Fruit fly (Drosophila melanogaster) whole organism, embryonic: ENCODE measurements around the gene Mal-B1.

Source experiments
- ATbp ChIP-seq: fragments of 200-800 bp; sonication (Bioruptor generic); optimal IDR thresholded peaks from 2 replicates; lab custom pipeline; 2017; ENCODE audit warnings: missing biosample characterization, mild to moderate bottlenecking, missing genetic modification characterization, missing genetic modification reagents
- Atf-2 ChIP-seq: fragments of 200-800 bp; sonication (Bioruptor generic); optimal IDR thresholded peaks from 2 replicates; lab custom pipeline; 2016; ENCODE audit warnings: missing biosample characterization, missing genetic modification characterization
- Bdp1 ChIP-seq: fragments of 200-800 bp; sonication (Bioruptor generic); optimal IDR thresholded peaks from 3 replicates; lab custom pipeline; 2016; ENCODE audit warnings: missing biosample characterization, missing genetic modification characterization
- CG10274 ChIP-seq: fragments of 200-800 bp; sonication (Bioruptor generic); optimal IDR thresholded peaks from 3 replicates; lab custom pipeline; 2017; ENCODE audit warnings: missing biosample characterization, mild to moderate bottlenecking, missing genetic modification characterization
- CG10462 ChIP-seq: fragments of 200-800 bp; sonication (Bioruptor generic); optimal IDR thresholded peaks from 2 replicates; lab custom pipeline; 2016; ENCODE audit warnings: missing biosample characterization, missing genetic modification characterization
- CG10565 ChIP-seq: fragments of 200-800 bp; sonication (Bioruptor generic); optimal IDR thresholded peaks from 3 replicates; lab custom pipeline; 2016; ENCODE audit warnings: missing biosample characterization, mild to moderate bottlenecking, missing genetic modification characterization
- CG10959 ChIP-seq: fragments of 200-800 bp; sonication (Bioruptor generic); IDR thresholded peaks from 2 replicates; pipeline ENCODE4 v1.3.6; 2022; ENCODE audit warnings: missing biosample characterization, missing genetic modification characterization
- CG14050 ChIP-seq: fragments of 200-800 bp; sonication (Bioruptor generic); IDR thresholded peaks from 3 replicates; pipeline ENCODE4 v1.3.6; 2022; ENCODE audit warnings: missing biosample characterization, missing genetic modification characterization
- CG16815 ChIP-seq: fragments of 200-800 bp; sonication (Bioruptor generic); optimal IDR thresholded peaks from 3 replicates; lab custom pipeline; 2017; ENCODE audit warnings: missing biosample characterization, mild to moderate bottlenecking, missing genetic modification characterization
- CG17912 ChIP-seq: fragments of 200-800 bp; sonication (Bioruptor generic); optimal IDR thresholded peaks from 2 replicates; lab custom pipeline; 2018; ENCODE audit warnings: missing biosample characterization, mild to moderate bottlenecking, missing genetic modification characterization
- CG2678 ChIP-seq: fragments of 200-800 bp; sonication (Bioruptor generic); optimal IDR thresholded peaks from 3 replicates; lab custom pipeline; 2019; ENCODE audit warnings: missing biosample characterization, mild to moderate bottlenecking, missing genetic modification characterization, moderate library complexity
- CG32532 ChIP-seq: fragments of 200-800 bp; sonication (Bioruptor generic); IDR thresholded peaks from 2 replicates; pipeline ENCODE4 v1.3.6; 2022; ENCODE audit warnings: missing biosample characterization, missing genetic modification characterization
- CG32772 ChIP-seq: fragments of 200-800 bp; sonication (Bioruptor generic); IDR thresholded peaks from 2 replicates; pipeline ENCODE4 v1.3.6; 2022; ENCODE audit warnings: missing biosample characterization, missing genetic modification characterization
- CG5245 ChIP-seq: fragments of 200-800 bp; sonication (Bioruptor generic); optimal IDR thresholded peaks from 3 replicates; lab custom pipeline; 2016; ENCODE audit warnings: missing biosample characterization, missing genetic modification characterization
- CG7556 ChIP-seq: fragments of 200-800 bp; sonication (Bioruptor generic); optimal IDR thresholded peaks from 2 replicates; lab custom pipeline; 2017; ENCODE audit warnings: missing biosample characterization, mild to moderate bottlenecking, missing genetic modification characterization
- CG7839 ChIP-seq: fragments of 200-800 bp; sonication (Bioruptor generic); optimal IDR thresholded peaks from 3 replicates; lab custom pipeline; 2018; ENCODE audit warnings: missing biosample characterization, mild to moderate bottlenecking, missing genetic modification characterization, moderate library complexity
- CG8359 ChIP-seq: fragments of 200-800 bp; sonication (Bioruptor generic); optimal IDR thresholded peaks from 2 replicates; lab custom pipeline; 2017; ENCODE audit warnings: missing biosample characterization, mild to moderate bottlenecking, missing genetic modification characterization, borderline replicate concordance
- CG9215 ChIP-seq: fragments of 200-800 bp; sonication (Bioruptor generic); IDR thresholded peaks from 2 replicates; pipeline ENCODE4 v1.3.6; 2022; ENCODE audit warnings: missing biosample characterization, missing genetic modification characterization
- CG9727 ChIP-seq: fragments of 200-800 bp; sonication (Bioruptor generic); optimal IDR thresholded peaks from 3 replicates; lab custom pipeline; 2017; ENCODE audit warnings: missing biosample characterization, mild to moderate bottlenecking, missing genetic modification characterization
- CG9817 ChIP-seq: fragments of 200-800 bp; sonication (Bioruptor generic); optimal IDR thresholded peaks from 2 replicates; lab custom pipeline; 2018; ENCODE audit warnings: missing biosample characterization, mild to moderate bottlenecking, missing genetic modification characterization, moderate library complexity
- Fer2 ChIP-seq: fragments of 200-800 bp; sonication (Bioruptor generic); optimal IDR thresholded peaks from 2 replicates; lab custom pipeline; 2018; ENCODE audit warnings: missing biosample characterization, mild to moderate bottlenecking, missing genetic modification characterization, moderate library complexity
- H15 ChIP-seq: fragments of 200-800 bp; sonication (Bioruptor generic); IDR thresholded peaks from 3 replicates; pipeline ENCODE4 v1.3.6; 2022; ENCODE audit warnings: missing biosample characterization, missing genetic modification characterization
- Hmx ChIP-seq: fragments of 200-800 bp; sonication (Bioruptor generic); optimal IDR thresholded peaks from 2 replicates; lab custom pipeline; 2016; ENCODE audit warnings: missing biosample characterization, missing genetic modification characterization
- Meics ChIP-seq: fragments of 200-800 bp; sonication (Bioruptor generic); optimal IDR thresholded peaks from 2 replicates; lab custom pipeline; 2017; ENCODE audit warnings: missing biosample characterization, mild to moderate bottlenecking, missing genetic modification characterization
- Poxn ChIP-seq: fragments of 200-800 bp; sonication (Bioruptor generic); IDR thresholded peaks from 2 replicates; pipeline ENCODE4 v1.3.6; 2022; ENCODE audit warnings: missing biosample characterization, missing genetic modification characterization
- Ravus ChIP-seq: fragments of 200-800 bp; sonication (Bioruptor generic); IDR thresholded peaks from 2 replicates; pipeline ENCODE4 v1.3.6; 2022; ENCODE audit warnings: missing biosample characterization, missing genetic modification characterization
- amos ChIP-seq: fragments of 200-800 bp; sonication (Bioruptor generic); IDR thresholded peaks from 2 replicates; pipeline ENCODE4 v1.3.6; 2022; ENCODE audit warnings: missing biosample characterization, missing genetic modification characterization; ENCODE audit not compliant: partially characterized antibody
- crp ChIP-seq, 2 experiments: fragments of 200-800 bp; sonication (Bioruptor generic); optimal IDR thresholded peaks; 2 replicates in 1 of 2; 3 replicates in 1 of 2; lab custom pipeline; 2017; ENCODE audit warnings: missing biosample characterization in 2 of 2, missing genetic modification characterization in 2 of 2, mild to moderate bottlenecking in 1 of 2, moderate library complexity in 1 of 2
- disco-r ChIP-seq: fragments of 200-800 bp; sonication (Bioruptor generic); optimal IDR thresholded peaks from 2 replicates; lab custom pipeline; 2016; ENCODE audit warnings: missing biosample characterization, missing genetic modification characterization
- dmrt99B ChIP-seq: fragments of 200-800 bp; sonication (Bioruptor generic); optimal IDR thresholded peaks from 2 replicates; lab custom pipeline; 2018; ENCODE audit warnings: missing biosample characterization, mild to moderate bottlenecking, missing genetic modification characterization, moderate library complexity
- fd3F ChIP-seq: fragments of 200-800 bp; sonication (Bioruptor generic); optimal IDR thresholded peaks from 2 replicates; lab custom pipeline; 2018; ENCODE audit warnings: missing biosample characterization, mild to moderate bottlenecking, missing genetic modification characterization, moderate library complexity
- fd64A ChIP-seq: fragments of 200-800 bp; sonication (Bioruptor generic); optimal IDR thresholded peaks from 3 replicates; lab custom pipeline; 2018; ENCODE audit warnings: missing biosample characterization, mild to moderate bottlenecking, missing genetic modification characterization
- ftz-f1 ChIP-seq: fragments of 200-800 bp; sonication (Bioruptor generic); optimal IDR thresholded peaks from 2 replicates; lab custom pipeline; 2016; ENCODE audit warnings: missing biosample characterization, missing genetic modification characterization
- gce ChIP-seq: fragments of 200-800 bp; sonication (Bioruptor generic); IDR thresholded peaks from 3 replicates; pipeline ENCODE4 v1.3.6; 2022; ENCODE audit warnings: missing biosample characterization, missing genetic modification characterization
- kni ChIP-seq: fragments of 200-800 bp; sonication (Bioruptor generic); optimal IDR thresholded peaks from 3 replicates; lab custom pipeline; 2017; ENCODE audit warnings: mild to moderate bottlenecking, missing biosample characterization, missing genetic modification reagents, missing genetic modification characterization
- knrl ChIP-seq: fragments of 200-800 bp; sonication (Bioruptor generic); IDR thresholded peaks from 3 replicates; pipeline ENCODE4 v1.3.6; 2022; ENCODE audit warnings: missing biosample characterization, missing genetic modification characterization; ENCODE audit not compliant: partially characterized antibody
- lov ChIP-seq, 2 experiments: fragments of 200-800 bp in 1 of 2; fragments of >200 bp in 1 of 2; sonication (Bioruptor generic) in 1 of 2; IDR thresholded peaks in 1 of 2; optimal IDR thresholded peaks in 1 of 2; 2 replicates in 1 of 2; 3 replicates in 1 of 2; pipeline versions ENCODE4 v1.3.6 to Lab custom; 2017 to 2022; ENCODE audit warnings: missing biosample characterization in 1 of 2, missing genetic modification characterization in 1 of 2
- nom ChIP-seq: fragments of 200-800 bp; sonication (Bioruptor generic); optimal IDR thresholded peaks from 2 replicates; lab custom pipeline; 2017; ENCODE audit warnings: missing biosample characterization, missing genetic modification characterization, mild to moderate bottlenecking, moderate library complexity, missing genetic modification reagents
- odd ChIP-seq: fragments of 200-800 bp; sonication (Bioruptor generic); optimal IDR thresholded peaks from 2 replicates; lab custom pipeline; 2017; ENCODE audit warnings: missing biosample characterization, mild to moderate bottlenecking, missing genetic modification characterization
- otp ChIP-seq: fragments of 200-800 bp; sonication (Bioruptor generic); IDR thresholded peaks from 3 replicates; pipeline ENCODE4, ENCODE4 v1.3.6; 2022; ENCODE audit warnings: missing biosample characterization, missing genetic modification characterization
- pb ChIP-seq: fragments of 200-800 bp; sonication (Bioruptor generic); optimal IDR thresholded peaks from 3 replicates; lab custom pipeline; 2016; ENCODE audit warnings: missing biosample characterization, missing genetic modification characterization
- peb ChIP-seq: fragments of 200-800 bp; sonication (Bioruptor generic); IDR thresholded peaks from 2 replicates; pipeline ENCODE4 v1.3.6; 2022; ENCODE audit warnings: missing biosample characterization, missing genetic modification characterization
- pho ChIP-seq: fragments of 200-800 bp; sonication (Bioruptor generic); optimal IDR thresholded peaks from 2 replicates; lab custom pipeline; 2016; ENCODE audit warnings: missing biosample characterization, missing genetic modification characterization
- repo ChIP-seq: fragments of 200-800 bp; sonication (Bioruptor generic); optimal IDR thresholded peaks from 2 replicates; lab custom pipeline; 2016; ENCODE audit warnings: missing biosample characterization, missing genetic modification characterization
- salm ChIP-seq: fragments of 200-800 bp; sonication (Bioruptor generic); optimal IDR thresholded peaks from 2 replicates; lab custom pipeline; 2018; ENCODE audit warnings: missing biosample characterization, mild to moderate bottlenecking, missing genetic modification characterization
- seq ChIP-seq: fragments of 200-800 bp; sonication (Bioruptor generic); IDR thresholded peaks from 2 replicates; pipeline ENCODE4 v1.3.6; 2022; ENCODE audit warnings: missing biosample characterization, missing genetic modification characterization
- shn ChIP-seq: fragments of 200-800 bp; sonication (Bioruptor generic); optimal IDR thresholded peaks from 3 replicates; lab custom pipeline; 2016; ENCODE audit warnings: missing biosample characterization, missing genetic modification characterization
- sim ChIP-seq: fragments of 200-800 bp; sonication (Bioruptor generic); IDR thresholded peaks from 2 replicates; pipeline ENCODE4 v1.3.6; 2022; ENCODE audit warnings: missing biosample characterization, missing genetic modification characterization

Gene Mal-B1

DNA sequence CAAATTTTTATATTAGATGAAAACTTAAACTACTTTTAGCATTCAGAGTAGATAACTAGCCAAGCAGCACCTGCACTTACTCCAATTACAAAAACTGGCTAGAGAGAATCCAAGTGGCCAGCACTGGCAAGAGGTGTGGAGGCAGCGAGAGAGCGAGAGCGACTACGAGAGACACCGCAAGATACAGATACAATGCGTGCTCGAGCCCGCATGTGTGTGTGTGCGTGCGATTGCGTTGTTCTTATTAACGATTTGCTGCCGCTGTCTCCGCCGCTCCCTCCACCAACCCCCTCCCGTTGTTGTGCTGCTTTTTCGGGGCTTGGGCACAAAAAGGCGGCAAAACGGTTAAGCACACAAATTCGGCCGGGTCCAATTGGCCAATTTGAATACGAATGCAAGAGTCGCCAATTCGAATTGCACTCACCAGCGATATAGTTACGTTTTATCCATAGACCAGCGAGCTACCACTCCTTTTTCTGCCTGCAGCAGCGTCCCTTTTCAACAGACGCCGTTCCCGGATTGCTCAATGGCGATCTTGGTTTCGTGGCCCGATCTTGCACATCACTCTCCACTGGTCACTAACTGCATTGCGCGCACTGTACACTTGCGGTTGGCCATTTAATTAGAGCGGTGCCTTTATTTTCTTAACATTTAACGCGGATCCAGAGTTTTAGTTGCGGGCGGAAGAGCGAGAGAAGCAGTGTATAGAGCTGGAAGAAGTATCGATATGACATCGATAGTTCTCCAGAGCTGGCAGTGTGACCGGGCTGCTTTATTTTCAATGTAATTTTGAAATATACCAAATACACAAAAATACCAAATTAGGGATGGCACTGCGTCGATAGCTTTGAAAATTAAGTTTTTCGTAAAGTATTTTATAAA is 38.1 kb upstream of the Mal-B1 start, which contains the start of gene crol (continued):
- TF ChIP-seq CG10274 (no peak), CG2678 (tag; lab: Kevin White, UChicago) (no peak), knrl (GFP tag; lab: Robert Waterston, UW) (peak; percentile 81), CG5245 (GFP tag; lab: Kevin White, UChicago) (peak; percentile 6), Hmx (GFP tag; lab: Kevin White, UChicago) (no peak), CG16815 (GFP tag; lab: Kevin White, UChicago) (no peak), CG32772 (GFP tag; lab: Robert Waterston, UW) (no peak), CG8359 (GFP tag; lab: Kevin White, UChicago) (no peak), CG14050 (GFP tag; lab: Robert Waterston, UW) (peak; percentile 18; the same call in 1 of the 3 replicates), pho (GFP tag; lab: Kevin White, UChicago) (no peak), shn (GFP tag; lab: Kevin White, UChicago) (no peak), CG9727 (GFP tag; lab: Kevin White, UChicago) (peak; percentile 24), fd64A (GFP tag; lab: Kevin White, UChicago) (no peak), H15 (GFP tag; lab: Robert Waterston, UW) (no peak), crp (GFP tag; optimal IDR thresholded peaks at IDR 0.05; lab: Kevin White, UChicago) (no peak), CG10565 (GFP tag; lab: Kevin White, UChicago) (no peak), CG32532 (GFP tag; lab: Robert Waterston, UW) (peak; percentile 54), Poxn (GFP tag; lab: Robert Waterston, UW) (no peak), disco-r (GFP tag; lab: Kevin White, UChicago) (no peak), odd (GFP tag; lab: Kevin White, UChicago) (no peak), fd3F (GFP tag; lab: Kevin White, UChicago) (no peak), repo (GFP tag; lab: Kevin White, UChicago) (no peak), Atf-2 (no peak), CG17912 (no peak), CG10462 (GFP tag; lab: Kevin White, UChicago) (no peak), sim (GFP tag; lab: Robert Waterston, UW) (no peak), otp (peak; percentile 20; the same call in 1 of the 3 replicates), kni (GFP tag; lab: Kevin White, UChicago) (peak; percentile 93), seq (GFP tag; lab: Robert Waterston, UW) (no peak; the same call in 1 of the 2 replicates), dmrt99B (peak; percentile 6), Bdp1 (GFP tag; lab: Kevin White, UChicago) (no peak), pb (GFP tag; lab: Kevin White, UChicago) (no peak), CG9215 (GFP tag; lab: Robert Waterston, UW) (no peak), peb (GFP tag; lab: Robert Waterston, UW) (no peak), gce (GFP tag; lab: Robert Waterston, UW) (no peak), amos (GFP tag; lab: Robert Waterston, UW) (peak; percentile 90), CG10959 (GFP tag; lab: Robert Waterston, UW) (no peak), nom (peak; percentile 66), CG9817 (tag; lab: Kevin White, UChicago) (peak; percentile 17), CG7556 (GFP tag; lab: Kevin White, UChicago) (no peak), Fer2 (no peak), Meics (GFP tag; lab: Kevin White, UChicago) (peak; percentile 7), ftz-f1 (GFP tag; lab: Kevin White, UChicago) (no peak), Ravus (GFP tag; lab: Robert Waterston, UW) (no peak), CG7839 (tag; lab: Kevin White, UChicago) (peak; percentile 29), ATbp (GFP tag; lab: Kevin White, UChicago) (no peak), lov (optimal IDR thresholded peaks at IDR 0.05; lab: Kevin White, UChicago) (no peak), lov (GFP tag; IDR thresholded peaks at IDR 0.05; lab: Robert Waterston, UW) (no peak), salm (tag; lab: Kevin White, UChicago) (no peak)
